Fruit fly (Drosophila melanogaster): ENCODE data around the gene MED25.

MED25 gene

DNA sequence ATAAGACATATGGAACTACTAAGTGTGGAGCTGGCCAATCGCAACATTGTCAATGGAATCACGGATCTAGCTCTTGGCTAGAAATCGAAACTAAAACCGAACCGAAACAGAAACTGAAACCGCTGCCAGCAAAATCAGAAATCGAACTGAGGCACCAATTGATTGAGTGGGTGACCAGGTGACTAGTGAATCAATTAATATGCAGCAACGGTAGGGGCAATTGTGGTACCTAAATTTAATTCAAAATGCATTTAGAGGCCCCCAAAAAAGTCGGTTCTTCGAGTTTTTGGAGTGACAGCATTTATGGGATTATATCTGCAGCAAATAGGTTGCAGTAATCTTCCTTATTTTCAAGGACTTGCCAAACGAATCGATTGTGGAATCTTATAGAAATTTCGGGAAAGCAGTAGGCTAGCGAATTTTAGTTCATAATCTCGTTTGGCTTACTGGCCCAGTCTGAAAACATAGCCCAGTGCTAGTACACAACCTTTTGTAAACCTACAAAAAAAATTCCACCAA is 4.7 kb downstream of the MED25 start, which contains the start of the genes CG17190 and CG4836:
Gene CG17190, minus strand, starts transcription at position 101 of the 519 bp plus-strand sequence.
Gene CG4836, plus strand, starts transcription at position 469 of the 519 bp plus-strand sequence.
- TF ChIP-seq CG17801 (GFP tag; optimal IDR thresholded peaks at IDR 0.05; ENCODE audit: partially characterized antibody): no peak

DNA sequence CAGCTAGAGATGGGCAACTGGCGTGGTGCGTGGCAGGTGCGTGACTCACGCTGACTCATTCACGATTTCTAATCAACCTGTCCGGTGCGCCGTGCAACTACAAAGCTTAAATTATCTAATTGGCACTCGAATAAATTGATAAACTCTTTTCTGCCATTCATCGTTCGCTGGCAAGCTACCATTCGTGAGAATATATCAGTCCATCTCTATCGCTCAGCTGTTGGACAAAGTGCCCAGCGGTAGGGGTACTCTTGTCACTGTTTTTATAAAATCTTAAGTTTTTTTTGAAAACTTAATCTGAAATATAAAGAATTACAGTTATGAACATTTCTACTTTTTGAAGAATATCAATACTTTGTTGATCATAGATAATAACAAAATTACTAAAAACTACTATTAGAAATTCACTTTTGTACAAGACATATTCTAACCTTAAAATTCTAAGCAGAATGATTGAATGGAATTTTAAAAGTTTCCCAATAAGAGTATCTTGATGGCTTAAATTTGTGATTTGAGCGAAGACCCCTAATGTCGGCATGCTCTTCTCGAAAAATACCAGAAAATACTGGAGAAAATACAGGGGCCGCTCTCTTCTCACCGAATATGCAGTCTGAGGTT is 12.5 kb downstream of the MED25 start, which contains the start of the genes PIG-L and psidin:
Gene PIG-L, minus strand, starts transcription at position 187 of the 618 bp plus-strand sequence.
Gene psidin, plus strand, starts transcription at position 553 of the 618 bp plus-strand sequence.
- peak; percentile 56 for TF ChIP-seq CG17801 (GFP tag; optimal IDR thresholded peaks at IDR 0.05; ENCODE audit: partially characterized antibody)

DNA sequence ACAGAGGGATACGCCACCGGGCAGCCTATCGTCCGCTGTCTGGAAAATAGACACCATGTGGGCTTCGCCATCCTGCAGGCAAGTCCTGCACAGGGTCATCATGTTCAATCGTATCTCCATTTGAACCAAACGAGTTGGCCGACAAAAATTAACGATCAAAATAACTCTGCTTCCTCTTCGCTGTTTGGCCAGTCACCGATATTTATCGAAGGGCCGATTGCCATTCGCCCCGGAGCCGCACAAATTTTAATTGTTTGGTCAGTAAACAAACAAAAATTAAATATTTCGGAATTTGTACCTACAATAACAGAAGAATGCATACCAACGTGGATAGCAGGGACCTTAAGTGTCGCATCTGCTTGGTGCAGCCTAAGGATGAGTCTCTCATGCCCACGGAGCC is 19.1 kb downstream of the MED25 start, which contains the start of the genes CG4424 and CG4854:
Gene CG4424, minus strand, starts transcription at position 200 of the 400 bp plus-strand sequence.
Gene CG4854, plus strand, starts transcription at position 218 of the 400 bp plus-strand sequence.
- TF ChIP-seq CG17801 (GFP tag; optimal IDR thresholded peaks at IDR 0.05; ENCODE audit: partially characterized antibody): no peak

DNA sequence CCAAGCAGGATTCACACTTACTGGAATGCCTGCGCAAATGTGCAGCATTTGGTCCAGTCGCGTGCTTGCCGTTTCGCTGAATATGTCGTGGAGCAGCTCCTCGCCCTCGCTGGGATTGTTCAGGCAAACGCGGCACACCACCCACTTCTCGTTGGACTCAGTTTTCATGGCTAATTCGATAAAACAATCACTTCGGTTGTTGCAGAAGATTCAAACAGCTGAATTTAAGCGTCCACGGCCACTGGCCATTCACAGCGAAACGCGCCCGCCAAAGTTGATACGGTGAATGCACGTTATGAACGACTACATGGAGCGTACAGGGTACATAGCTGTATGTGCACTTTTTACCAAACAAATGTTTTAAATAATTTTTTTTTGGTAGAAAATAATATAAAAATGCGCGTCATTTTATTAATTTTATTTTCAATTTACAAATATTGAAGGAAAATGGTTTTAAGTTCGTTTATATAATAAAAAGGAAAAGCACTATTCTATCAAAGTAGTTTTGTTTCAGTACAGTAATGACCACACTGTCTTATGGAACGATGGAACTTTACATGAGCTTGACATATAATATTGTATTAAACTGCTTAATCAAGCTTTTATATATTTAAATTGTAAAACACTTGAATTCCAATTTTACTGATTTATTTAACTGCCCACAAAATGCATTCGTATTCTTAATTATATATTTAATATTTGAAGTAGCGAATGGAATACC is 22.5 kb downstream of the MED25 start, which contains the start of gene trem:
Gene trem, minus strand, starts transcription at position 267 of the 721 bp plus-strand sequence.
- peak; percentile 61 for TF ChIP-seq CG17801 (GFP tag; optimal IDR thresholded peaks at IDR 0.05; ENCODE audit: partially characterized antibody)

dm6 chr3R:20031764-20032079 is 23.0 kb downstream of the MED25 start, which contains the start of gene idc:
TSS of gene idc (plus strand) at chr3R:20031823.
- TF ChIP-seq CG17801 (GFP tag; optimal IDR thresholded peaks at IDR 0.05; ENCODE audit: partially characterized antibody): no peak

DNA sequence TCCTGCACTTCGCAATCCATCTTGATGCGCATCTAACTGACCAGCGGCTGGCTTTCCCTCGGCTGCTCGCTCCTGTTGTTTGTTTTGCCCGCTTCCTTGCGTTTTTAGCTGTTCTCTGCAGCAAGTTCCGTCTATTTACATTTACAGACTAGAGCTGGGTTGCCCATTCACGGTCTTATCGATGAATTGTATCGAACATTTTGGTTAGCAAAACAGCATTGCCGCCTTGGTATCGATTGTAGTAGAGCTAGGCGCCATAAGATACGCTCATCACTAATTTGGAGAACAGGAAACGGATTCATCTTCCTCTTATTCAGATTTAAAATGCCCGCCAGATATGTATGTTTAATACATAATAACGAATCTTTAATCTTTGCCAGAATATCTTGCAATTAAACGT is 27.1 kb downstream of the MED25 start, which contains the start of gene Regnase-1:
Gene Regnase-1, minus strand, starts transcription at position 170 of the 400 bp plus-strand sequence.
- TF ChIP-seq CG17801 (GFP tag; optimal IDR thresholded peaks at IDR 0.05; ENCODE audit: partially characterized antibody): peak; percentile 93

DNA sequence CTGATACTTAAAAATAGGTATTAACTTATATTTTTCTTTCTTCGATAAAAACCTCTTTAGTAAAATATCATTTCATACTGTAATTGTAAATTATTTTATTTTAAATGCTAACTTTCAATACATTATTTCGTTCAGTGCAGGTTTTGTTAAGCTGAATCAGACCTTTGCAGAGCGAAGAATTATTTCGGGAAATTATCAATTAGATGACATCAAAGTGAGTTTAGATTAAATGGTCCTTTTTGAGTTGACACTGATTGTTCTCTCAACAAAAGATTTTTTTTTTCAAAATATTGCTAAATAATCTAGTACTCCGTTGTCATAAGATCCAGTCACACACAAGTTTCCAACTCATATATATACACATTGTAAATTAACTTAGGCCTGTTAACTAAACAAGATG is 33.7 kb downstream of the MED25 start, which contains the start of the genes CG33934 and Indy-2:
Gene CG33934, plus strand, starts transcription at position 301 of the 400 bp plus-strand sequence.
Gene Indy-2, plus strand, starts transcription at position 301 of the 400 bp plus-strand sequence.
- TF ChIP-seq CG17801 (GFP tag; optimal IDR thresholded peaks at IDR 0.05; ENCODE audit: partially characterized antibody): no peak

- no peak for TF ChIP-seq CG17801 (GFP tag; optimal IDR thresholded peaks at IDR 0.05; ENCODE audit: partially characterized antibody)
Observed at dm6 chr3R:20055809-20056208, 47.1 kb downstream of the MED25 start, which contains the start of gene CG17193. TSS of gene CG17193 (minus strand) at chr3R:20056097.

DNA sequence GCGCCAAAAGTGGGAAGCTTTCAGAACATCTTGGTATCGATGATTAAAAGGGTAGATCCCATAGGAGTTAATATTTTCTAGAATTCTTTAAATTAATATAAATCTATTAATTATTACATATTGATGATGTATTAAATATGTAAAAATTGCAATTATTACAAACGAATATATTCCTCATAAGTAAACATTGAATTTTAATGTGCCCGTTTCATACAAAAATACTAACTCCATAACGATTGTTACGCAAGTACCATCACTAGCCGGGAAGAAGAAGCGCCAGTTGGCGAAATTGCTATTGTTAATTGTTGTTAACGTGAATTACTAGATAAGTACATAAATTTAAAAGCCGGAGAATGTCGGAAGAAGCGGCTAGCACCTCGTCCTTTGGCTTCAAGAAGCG is 48.8 kb downstream of the MED25 start, which contains the start of gene mdlc:
Gene mdlc, plus strand, starts transcription at position 248 of the 400 bp plus-strand sequence.
- no peak for TF ChIP-seq CG17801 (GFP tag; optimal IDR thresholded peaks at IDR 0.05; ENCODE audit: partially characterized antibody)

- TF ChIP-seq CG17801 (GFP tag; optimal IDR thresholded peaks at IDR 0.05; ENCODE audit: partially characterized antibody): no peak
Observed at dm6 chr3R:20058960-20059359, 50.2 kb downstream of the MED25 start.

DNA sequence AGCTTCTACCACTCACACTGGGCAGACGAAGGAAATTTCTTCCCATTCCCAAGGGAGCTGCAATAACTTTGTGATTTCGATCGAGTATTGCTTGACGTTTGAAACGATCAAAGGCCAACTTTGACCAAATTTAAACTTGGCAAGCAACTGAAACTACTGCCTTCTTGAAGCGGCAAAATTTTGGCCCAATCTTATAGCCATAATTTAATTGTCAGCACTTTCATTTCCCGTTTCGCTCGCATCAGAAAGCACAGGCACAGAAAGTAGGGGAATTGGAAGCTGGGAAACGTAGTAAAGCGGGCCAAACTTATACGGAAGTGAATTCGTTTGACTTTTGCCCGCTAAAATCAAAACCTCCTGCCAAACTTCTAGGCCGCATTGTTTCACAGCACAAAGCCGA is 50.9 kb downstream of the MED25 start, which contains the start of gene CG4390:
Gene CG4390, minus strand, starts transcription at position 101 of the 400 bp plus-strand sequence.
- TF ChIP-seq CG17801 (GFP tag; optimal IDR thresholded peaks at IDR 0.05; ENCODE audit: partially characterized antibody): no peak

All from ovary, adult (tissue).